Fruit fly (Drosophila melanogaster): Measurements from ENCODE around the gene ND-ASHI.

DNA sequence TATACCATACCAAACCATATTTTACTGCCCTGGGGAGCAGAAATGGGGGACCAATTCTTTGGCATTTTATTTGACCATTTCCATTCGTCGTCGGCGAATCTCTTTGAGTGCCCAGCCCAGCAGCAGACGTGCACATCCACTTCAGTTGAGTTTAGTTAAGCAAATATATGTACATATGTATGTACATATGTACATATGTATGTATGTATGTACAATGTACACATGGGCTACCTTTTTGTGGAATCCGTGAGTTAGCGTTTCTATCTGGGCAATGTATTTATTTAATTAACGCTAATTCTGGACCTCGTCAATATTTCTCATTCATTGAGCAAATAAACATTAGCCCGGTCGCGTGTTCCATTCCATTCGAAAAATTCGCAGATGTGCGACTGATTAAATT, 41.0 kb upstream of the ND-ASHI start:
- TF ChIP-seq Mnt (GFP tag; optimal IDR thresholded peaks at IDR 0.05) (no peak), CG12768 (GFP tag; optimal IDR thresholded peaks at IDR 0.05) (no peak), CG11617 (GFP tag; optimal IDR thresholded peaks at IDR 0.05) (no peak), cic (GFP tag; optimal IDR thresholded peaks at IDR 0.05) (no peak), CG1620 (GFP tag; optimal IDR thresholded peaks at IDR 0.05) (no peak), CG7045 (GFP tag; optimal IDR thresholded peaks at IDR 0.05) (no peak), pad (GFP tag; optimal IDR thresholded peaks at IDR 0.05) (no peak), CG5204 (GFP tag; optimal IDR thresholded peaks at IDR 0.05) (no peak), bab1 (GFP tag; optimal IDR thresholded peaks at IDR 0.05) (no peak), Crg-1 (GFP tag; optimal IDR thresholded peaks at IDR 0.05) (no peak)

All from whole organism, adult.